Worm (Caenorhabditis elegans) whole organism, L2 larva: ENCODE measurements around the gene perm-5.

Source experiments
- C34F6.9 ChIP-seq: fragments of 150-350 bp; optimal IDR thresholded peaks from 2 replicates; lab custom pipeline; 2014; ENCODE audit warnings: missing biosample characterization, missing genetic modification characterization
- F13H6.1 ChIP-seq: sonication (generic microtip); optimal IDR thresholded peaks from 2 replicates; lab custom pipeline; 2016; ENCODE audit warnings: missing genetic modification characterization, missing compliant biosample characterization
- R02D3.7 ChIP-seq: fragments of 150-350 bp; optimal IDR thresholded peaks from 2 replicates; lab custom pipeline; 2014; ENCODE audit warnings: missing biosample characterization, missing genetic modification characterization
- Y55F3AM.14 ChIP-seq: fragments of 200-800 bp; sonication (Bioruptor generic); optimal IDR thresholded peaks from 2 replicates; lab custom pipeline; 2018; ENCODE audit warnings: mild to moderate bottlenecking, missing genetic modification characterization, missing compliant biosample characterization
- ZK546.5 ChIP-seq: sonication (generic microtip); optimal IDR thresholded peaks from 2 replicates; lab custom pipeline; 2017; ENCODE audit warnings: missing biosample characterization, missing genetic modification characterization
- alr-1 ChIP-seq: fragments of 150-350 bp; optimal IDR thresholded peaks from 2 replicates; lab custom pipeline; 2014; ENCODE audit warnings: missing biosample characterization, missing genetic modification characterization
- ama-1 ChIP-seq: fragments of 150-350 bp; optimal IDR thresholded peaks from 2 replicates; lab custom pipeline; 2018; ENCODE audit warnings: inconsistent platforms
- blmp-1 ChIP-seq: sonication (generic microtip); optimal IDR thresholded peaks from 2 replicates; lab custom pipeline; 2017; ENCODE audit warnings: missing genetic modification characterization, mild to moderate bottlenecking, missing compliant biosample characterization, antibody characterized with exemption, moderate library complexity; ENCODE audit not compliant: insufficient read depth
- ceh-16 ChIP-seq: fragments of 150-350 bp; optimal IDR thresholded peaks from 2 replicates; lab custom pipeline; 2014; ENCODE audit warnings: missing biosample characterization, missing genetic modification characterization
- ceh-82 ChIP-seq: fragments of 150-350 bp; optimal IDR thresholded peaks from 2 replicates; lab custom pipeline; 2014; ENCODE audit warnings: missing biosample characterization, missing genetic modification characterization
- crh-2 ChIP-seq: sonication (generic microtip); optimal IDR thresholded peaks from 2 replicates; lab custom pipeline; 2017; ENCODE audit warnings: missing biosample characterization, missing genetic modification characterization
- dmd-4 ChIP-seq: sonication (generic microtip); optimal IDR thresholded peaks from 2 replicates; lab custom pipeline; 2017; ENCODE audit warnings: missing biosample characterization, missing genetic modification characterization
- egl-27 ChIP-seq: sonication (generic microtip); optimal IDR thresholded peaks from 3 replicates; lab custom pipeline; 2017; ENCODE audit warnings: missing biosample characterization, missing genetic modification reagents, missing genetic modification characterization
- elt-3 ChIP-seq: sonication (generic microtip); optimal IDR thresholded peaks from 2 replicates; lab custom pipeline; 2017; ENCODE audit warnings: missing biosample characterization, missing genetic modification characterization
- fos-1 ChIP-seq: fragments of 150-350 bp; optimal IDR thresholded peaks from 2 replicates; lab custom pipeline; 2014; ENCODE audit warnings: missing biosample characterization, missing genetic modification characterization
- gmeb-1 ChIP-seq: fragments of 150-350 bp; optimal IDR thresholded peaks from 2 replicates; lab custom pipeline; 2014; ENCODE audit warnings: missing biosample characterization, missing genetic modification characterization
- lin-11 ChIP-seq: fragments of 150-350 bp; sonication (generic microtip); optimal IDR thresholded peaks from 2 replicates; lab custom pipeline; 2014; ENCODE audit warnings: missing biosample characterization, missing genetic modification characterization, inconsistent platforms, mixed read lengths
- lin-13 ChIP-seq: fragments of 150-350 bp; optimal IDR thresholded peaks from 2 replicates; lab custom pipeline; 2014; ENCODE audit warnings: missing biosample characterization, missing genetic modification reagents, missing genetic modification characterization
- lin-39 ChIP-seq: fragments of 150-350 bp; optimal IDR thresholded peaks from 2 replicates; lab custom pipeline; 2014; ENCODE audit warnings: missing biosample characterization, missing genetic modification reagents, missing genetic modification characterization
- lsy-2 ChIP-seq, 2 experiments: fragments of 150-350 bp in 1 of 2; sonication (generic microtip) in 1 of 2; optimal IDR thresholded peaks; 2 replicates each; lab custom pipeline; 2014 to 2017; ENCODE audit warnings: missing biosample characterization in 2 of 2, missing genetic modification characterization in 2 of 2
- mbf-1 ChIP-seq: sonication (generic microtip); optimal IDR thresholded peaks from 2 replicates; lab custom pipeline; 2017; ENCODE audit warnings: missing biosample characterization, missing genetic modification characterization
- nhr-10 ChIP-seq: sonication (generic microtip); optimal IDR thresholded peaks from 2 replicates; lab custom pipeline; 2017; ENCODE audit warnings: missing biosample characterization, missing genetic modification characterization
- nhr-11 ChIP-seq: fragments of 150-350 bp; optimal IDR thresholded peaks from 2 replicates; lab custom pipeline; 2014; ENCODE audit warnings: missing biosample characterization, missing genetic modification characterization
- nhr-12 ChIP-seq: fragments of 150-350 bp; optimal IDR thresholded peaks from 2 replicates; lab custom pipeline; 2014; ENCODE audit warnings: missing biosample characterization, missing genetic modification characterization
- nhr-129 ChIP-seq: fragments of 150-350 bp; optimal IDR thresholded peaks from 2 replicates; lab custom pipeline; 2014; ENCODE audit warnings: missing biosample characterization, missing genetic modification characterization
- nhr-21 ChIP-seq: fragments of 150-350 bp; optimal IDR thresholded peaks from 2 replicates; lab custom pipeline; 2014; ENCODE audit warnings: missing biosample characterization, missing genetic modification characterization
- nhr-23 ChIP-seq: fragments of 150-350 bp; optimal IDR thresholded peaks from 2 replicates; lab custom pipeline; 2014; ENCODE audit warnings: missing biosample characterization, missing genetic modification reagents, missing genetic modification characterization
- nhr-237 ChIP-seq: fragments of 150-350 bp; optimal IDR thresholded peaks from 2 replicates; lab custom pipeline; 2014; ENCODE audit warnings: missing biosample characterization, missing genetic modification characterization
- nhr-25 ChIP-seq: fragments of 150-350 bp; sonication (generic microtip); optimal IDR thresholded peaks from 3 replicates; lab custom pipeline; 2014; ENCODE audit warnings: missing biosample characterization, missing genetic modification characterization
- nhr-6 ChIP-seq: fragments of 150-350 bp; optimal IDR thresholded peaks from 2 replicates; lab custom pipeline; 2014; ENCODE audit warnings: missing biosample characterization, missing genetic modification characterization
- nhr-77 ChIP-seq: fragments of 150-350 bp; optimal IDR thresholded peaks from 2 replicates; lab custom pipeline; 2014; ENCODE audit warnings: missing biosample characterization, missing genetic modification characterization
- peb-1 ChIP-seq: fragments of 150-350 bp; optimal IDR thresholded peaks from 2 replicates; lab custom pipeline; 2014; ENCODE audit warnings: missing biosample characterization, missing genetic modification characterization
- sem-4 ChIP-seq: fragments of 150-350 bp; optimal IDR thresholded peaks from 2 replicates; lab custom pipeline; 2014; ENCODE audit warnings: missing biosample characterization, missing genetic modification reagents, missing genetic modification characterization
- skn-1 ChIP-seq: sonication (generic microtip); optimal IDR thresholded peaks from 2 replicates; lab custom pipeline; 2017; ENCODE audit warnings: missing biosample characterization, missing genetic modification characterization
- sma-3 ChIP-seq: sonication (generic microtip); optimal IDR thresholded peaks from 2 replicates; lab custom pipeline; 2016; ENCODE audit warnings: missing genetic modification reagents, missing genetic modification characterization, missing compliant biosample characterization
- sma-9 ChIP-seq, 2 experiments: fragments of 150-350 bp in 1 of 2; sonication (generic microtip) in 1 of 2; optimal IDR thresholded peaks; 2 replicates each; lab custom pipeline; 2014 to 2016; ENCODE audit warnings: missing genetic modification characterization in 2 of 2, mild to moderate bottlenecking in 1 of 2, missing biosample characterization in 1 of 2, missing compliant biosample characterization in 1 of 2, missing genetic modification reagents in 1 of 2, moderate library complexity in 1 of 2
- snpc-4 ChIP-seq: fragments of 150-350 bp; optimal IDR thresholded peaks from 2 replicates; lab custom pipeline; 2014; ENCODE audit warnings: missing biosample characterization, missing genetic modification characterization
- unc-39 ChIP-seq: fragments of 150-350 bp; optimal IDR thresholded peaks from 2 replicates; lab custom pipeline; 2014; ENCODE audit warnings: missing biosample characterization, missing genetic modification characterization
- unc-55 ChIP-seq: fragments of 150-350 bp; sonication (generic microtip); optimal IDR thresholded peaks from 3 replicates; lab custom pipeline; 2014; ENCODE audit warnings: missing biosample characterization, missing genetic modification reagents, missing genetic modification characterization
- zag-1 ChIP-seq: fragments of 150-350 bp; optimal IDR thresholded peaks from 2 replicates; lab custom pipeline; 2014; ENCODE audit warnings: missing biosample characterization, missing genetic modification characterization
- ztf-11 ChIP-seq: sonication (generic microtip); optimal IDR thresholded peaks from 2 replicates; lab custom pipeline; 2017; ENCODE audit warnings: missing biosample characterization, missing genetic modification characterization
- ztf-4 ChIP-seq: fragments of 150-350 bp; optimal IDR thresholded peaks from 2 replicates; lab custom pipeline; 2014; ENCODE audit warnings: missing biosample characterization, missing genetic modification characterization

The perm-5 gene

DNA sequence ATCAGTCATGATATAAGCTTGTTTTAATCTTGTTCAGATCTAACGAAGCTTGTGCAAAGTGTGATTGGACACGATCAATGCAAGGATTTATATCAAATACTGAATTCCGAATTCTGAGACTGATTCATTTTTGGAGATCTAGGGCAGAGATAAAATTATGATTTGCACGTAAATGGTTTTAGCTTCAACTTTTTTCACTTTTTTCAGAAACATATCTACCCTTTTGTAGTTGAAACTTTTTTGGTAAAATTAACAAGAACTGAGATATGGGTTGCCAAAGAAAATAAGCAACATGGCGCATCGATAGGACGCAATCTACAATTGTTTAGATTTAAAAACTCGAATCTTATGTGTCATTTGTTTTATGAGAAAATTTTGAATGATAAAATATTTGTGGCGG, 25.2 kb downstream of the perm-5 start, which contains the start of gene C55C3.4:
TSS of gene C55C3.4 (minus strand) at position 101 of the 400 bp plus-strand sequence.
- TF ChIP-seq sma-9 (GFP tag; optimal IDR thresholded peaks at IDR 0.05; lab: Kevin White, UChicago) (no peak), sma-9 (tag; optimal IDR thresholded peaks at IDR 0.05; lab: Kevin White, UChicago) (no peak), ceh-82 (tag; lab: Kevin White, UChicago) (no peak), unc-39 (tag; lab: Kevin White, UChicago) (no peak), nhr-12 (tag; lab: Kevin White, UChicago) (no peak), ceh-16 (no peak), nhr-23 (tag; lab: Kevin White, UChicago) (no peak), alr-1 (tag; lab: Kevin White, UChicago) (no peak), snpc-4 (no peak), nhr-237 (tag; lab: Kevin White, UChicago) (no peak), nhr-77 (no peak), ama-1 (lab: Kevin White, UChicago) (no peak), mbf-1 (tag; lab: Kevin White, UChicago) (no peak)

DNA sequence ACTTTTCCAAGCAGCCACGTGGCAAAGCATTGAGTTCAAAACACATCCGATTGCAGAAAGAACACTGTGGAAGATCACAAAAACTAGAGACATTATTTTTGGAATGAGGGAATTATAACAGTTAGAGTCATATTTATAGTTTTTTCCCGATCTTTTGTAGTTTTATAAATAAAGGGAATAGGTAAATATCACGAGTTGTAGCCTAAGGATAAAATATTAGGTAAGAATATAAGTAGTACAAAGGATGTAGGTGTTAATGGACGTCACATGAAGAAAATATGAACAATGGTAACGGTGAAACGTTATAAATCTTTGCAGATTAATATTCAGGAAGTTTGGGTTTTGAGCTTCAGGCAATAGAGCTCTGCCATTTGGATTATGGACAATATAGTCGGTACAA, 28.8 kb downstream of the perm-5 start, which contains the start of gene srd-5:
TSS of gene srd-5 (minus strand) at position 101 of the 400 bp plus-strand sequence.
- TF ChIP-seq crh-2 (tag; lab: Kevin White, UChicago): no peak
- no peak for TF ChIP-seq ama-1 (lab: Kevin White, UChicago)
- no peak for TF ChIP-seq nhr-10 (tag; lab: Kevin White, UChicago)
- TF ChIP-seq lin-13: no peak
- no peak for TF ChIP-seq snpc-4
- TF ChIP-seq ztf-11 (tag; lab: Kevin White, UChicago): no peak
- TF ChIP-seq ceh-82 (tag; lab: Kevin White, UChicago): no peak
- no peak for TF ChIP-seq lsy-2 (tag; optimal IDR thresholded peaks at IDR 0.05; lab: Kevin White, UChicago)
- TF ChIP-seq peb-1 (tag; lab: Kevin White, UChicago): no peak
- no peak for TF ChIP-seq unc-55 (GFP tag; lab: Kevin White, UChicago)
- TF ChIP-seq dmd-4 (tag; lab: Kevin White, UChicago): no peak
- no peak for TF ChIP-seq R02D3.7 (tag; lab: Kevin White, UChicago)
- TF ChIP-seq egl-27 (tag; lab: Kevin White, UChicago): no peak
- no peak for TF ChIP-seq elt-3 (tag; lab: Kevin White, UChicago)

DNA sequence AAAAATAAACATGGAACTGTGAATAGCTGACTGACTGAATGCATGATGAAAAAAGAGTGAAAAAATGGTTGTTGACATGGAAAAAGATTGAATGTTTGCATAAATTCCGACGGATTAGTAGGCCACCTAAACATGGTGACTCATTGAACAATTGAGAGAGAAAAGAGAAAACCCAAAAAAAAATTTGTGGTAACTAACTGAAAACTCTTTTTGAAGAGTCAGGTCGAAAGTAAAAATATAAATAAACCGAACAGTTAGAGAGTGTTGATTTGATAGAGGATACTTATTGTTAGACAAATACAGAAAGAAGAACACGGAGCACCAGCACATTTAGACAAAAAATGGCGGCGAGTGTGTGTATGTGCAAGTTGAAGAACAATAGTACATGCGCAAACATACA, 31.9 kb downstream of the perm-5 start:
- TF ChIP-seq peb-1 (tag; lab: Kevin White, UChicago) (no peak), F13H6.1 (tag; lab: Kevin White, UChicago) (peak; percentile 62)

DNA sequence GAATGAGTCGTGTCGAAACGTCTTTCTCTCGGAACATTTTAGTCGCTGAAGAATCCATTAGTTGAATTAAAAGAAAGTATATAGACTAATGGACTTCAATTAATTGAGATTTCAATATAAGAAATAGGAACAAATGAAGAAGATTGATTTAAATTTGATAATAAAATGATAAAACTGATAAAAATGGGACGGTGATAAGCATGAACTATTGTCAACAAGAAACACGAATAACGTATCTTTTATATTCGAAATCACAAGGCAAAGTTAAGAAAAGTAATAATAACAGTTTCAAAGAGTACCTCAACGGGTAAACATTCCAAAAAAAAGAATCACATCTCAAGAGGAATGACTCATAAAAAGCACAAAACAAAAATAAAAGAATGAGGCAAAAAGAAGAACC, 33.8 kb downstream of the perm-5 start, which contains the start of gene T19E7.6:
TSS of gene T19E7.6 (minus strand) at position 45 of the 400 bp plus-strand sequence.
- TF ChIP-seq fos-1 (peak; percentile 33), nhr-129 (tag; lab: Kevin White, UChicago) (no peak)

DNA sequence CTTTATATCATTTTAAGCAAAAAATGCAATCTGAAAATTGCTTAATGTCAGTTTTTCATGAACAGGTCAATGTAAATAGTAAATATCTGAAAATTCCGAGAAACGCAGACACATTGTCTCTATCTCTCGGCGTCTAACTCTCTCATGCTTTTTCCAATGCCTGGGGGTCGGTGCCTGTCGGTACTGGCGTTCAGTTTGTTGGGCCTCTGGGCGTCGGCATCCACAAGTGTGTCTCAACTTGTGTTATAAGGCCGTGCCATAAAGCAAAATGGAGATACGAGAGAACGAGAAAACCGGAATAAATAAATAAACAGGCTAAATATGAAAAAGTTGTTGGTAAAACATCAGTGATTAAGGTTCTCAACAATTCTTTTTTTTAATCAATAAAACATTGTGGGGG, 36.1 kb downstream of the perm-5 start:
- TF ChIP-seq lsy-2 (tag; optimal IDR thresholded peaks at IDR 0.05; lab: Kevin White, UChicago): peak in 1 of 2 experiments; percentile 44
- peak; percentile 21 for TF ChIP-seq nhr-129 (tag; lab: Kevin White, UChicago)
- no peak for TF ChIP-seq snpc-4
- TF ChIP-seq lin-39 (tag; lab: Kevin White, UChicago): no peak
- no peak for TF ChIP-seq nhr-12 (tag; lab: Kevin White, UChicago)
- no peak for TF ChIP-seq elt-3 (tag; lab: Kevin White, UChicago)
- peak; percentile 10 for TF ChIP-seq crh-2 (tag; lab: Kevin White, UChicago)
- peak; percentile 88 for TF ChIP-seq skn-1 (tag; lab: Kevin White, UChicago)
- TF ChIP-seq zag-1 (tag; lab: Kevin White, UChicago): peak; percentile 3
- TF ChIP-seq nhr-25: no peak
- TF ChIP-seq nhr-11 (tag; lab: Kevin White, UChicago): no peak
- no peak for TF ChIP-seq nhr-21 (tag; lab: Kevin White, UChicago)
- no peak for TF ChIP-seq Y55F3AM.14 (GFP tag; lab: Kevin White, UChicago)
- TF ChIP-seq F13H6.1 (tag; lab: Kevin White, UChicago): peak; percentile 15
- no peak for TF ChIP-seq egl-27 (tag; lab: Kevin White, UChicago)
- no peak for TF ChIP-seq R02D3.7 (tag; lab: Kevin White, UChicago)
- no peak for TF ChIP-seq unc-39 (tag; lab: Kevin White, UChicago)
- TF ChIP-seq unc-55 (GFP tag; lab: Kevin White, UChicago): peak; percentile 14
- TF ChIP-seq ZK546.5 (tag; lab: Kevin White, UChicago): no peak
- TF ChIP-seq blmp-1: no peak
- TF ChIP-seq gmeb-1 (tag; lab: Kevin White, UChicago): no peak
- no peak for TF ChIP-seq nhr-10 (tag; lab: Kevin White, UChicago)
- TF ChIP-seq sem-4 (tag; lab: Kevin White, UChicago): no peak
- TF ChIP-seq nhr-6: no peak
- TF ChIP-seq ceh-16: no peak
- TF ChIP-seq ceh-82 (tag; lab: Kevin White, UChicago): no peak
- no peak for TF ChIP-seq alr-1 (tag; lab: Kevin White, UChicago)
- TF ChIP-seq ztf-4 (tag; lab: Kevin White, UChicago): no peak
- peak; percentile 49 for TF ChIP-seq sma-9 (GFP tag; optimal IDR thresholded peaks at IDR 0.05; lab: Kevin White, UChicago)
- no peak for TF ChIP-seq sma-9 (tag; optimal IDR thresholded peaks at IDR 0.05; lab: Kevin White, UChicago)
- TF ChIP-seq fos-1: peak; percentile 50
- TF ChIP-seq C34F6.9 (tag; lab: Kevin White, UChicago): peak; percentile 52
- peak; percentile 7 for TF ChIP-seq sma-3 (GFP tag; lab: Kevin White, UChicago)
- TF ChIP-seq nhr-77: no peak
- no peak for TF ChIP-seq lin-13
- TF ChIP-seq lin-11 (tag; lab: Kevin White, UChicago): no peak
